Worm (Caenorhabditis elegans) whole organism, L4 larva: ENCODE measurements around the gene Y57A10C.8.
A peak's percentile ranks its signal among the peaks of the same experiment; 100 is the strongest.

Experiments
- F26F4.8 ChIP-seq: fragments of 200-800 bp; sonication (Bioruptor generic); conservative IDR thresholded peaks from 2 replicates; pipeline ENCODE4 v1.3.6; 2022; ENCODE audit warnings: missing genetic modification characterization, missing compliant biosample characterization
- R02D3.7 ChIP-seq: fragments of 150-350 bp; sonication (generic microtip); optimal IDR thresholded peaks from 3 replicates; lab custom pipeline; 2014; ENCODE audit warnings: missing biosample characterization, missing genetic modification characterization
- Y105C5A.15 ChIP-seq: fragments of 200-800 bp; sonication (Bioruptor generic); IDR thresholded peaks from 2 replicates; pipeline ENCODE4 v1.3.6; 2022; ENCODE audit warnings: missing genetic modification characterization, missing compliant biosample characterization
- aha-1 ChIP-seq: fragments of 150-350 bp; peaks from one replicate; lab custom pipeline; 2014; ENCODE audit warnings: missing biosample characterization, missing genetic modification characterization
- aly-2 ChIP-seq: sonication (generic microtip); optimal IDR thresholded peaks from 2 replicates; lab custom pipeline; 2018; ENCODE audit warnings: missing biosample characterization, missing genetic modification characterization
- ama-1 ChIP-seq: fragments of 150-350 bp; optimal IDR thresholded peaks from 2 replicates; lab custom pipeline; 2014; ENCODE audit warnings: inconsistent platforms, mixed read lengths
- ceh-62 ChIP-seq: sonication (generic microtip); optimal IDR thresholded peaks from 2 replicates; lab custom pipeline; 2017; ENCODE audit warnings: missing biosample characterization, missing genetic modification characterization
- ceh-82 ChIP-seq: sonication (generic microtip); optimal IDR thresholded peaks from 2 replicates; lab custom pipeline; 2017; ENCODE audit warnings: missing biosample characterization, missing genetic modification characterization
- ces-1 ChIP-seq: fragments of 150-350 bp; sonication (generic microtip); optimal IDR thresholded peaks from 4 replicates; lab custom pipeline; 2014; ENCODE audit warnings: missing biosample characterization, missing genetic modification reagents, missing genetic modification characterization
- daf-19 ChIP-seq: fragments of 200-800 bp; sonication (Bioruptor generic); conservative IDR thresholded peaks from 2 replicates; pipeline ENCODE4 v1.3.6; 2022; ENCODE audit warnings: missing genetic modification characterization, missing compliant biosample characterization
- daf-8 ChIP-seq: fragments of 200-800 bp; sonication (Bioruptor generic); IDR thresholded peaks from 2 replicates; pipeline ENCODE4 v1.3.6; 2022; ENCODE audit warnings: missing genetic modification characterization, missing compliant biosample characterization
- duxl-1 ChIP-seq: sonication (generic microtip); optimal IDR thresholded peaks from 2 replicates; lab custom pipeline; 2016; ENCODE audit warnings: mild to moderate bottlenecking, missing genetic modification characterization, moderate library complexity, missing compliant biosample characterization; ENCODE audit not compliant: poor library complexity
- egl-27 ChIP-seq: sonication (generic microtip); optimal IDR thresholded peaks from 3 replicates; lab custom pipeline; 2017; ENCODE audit warnings: missing biosample characterization, missing genetic modification reagents, missing genetic modification characterization
- fos-1 ChIP-seq: fragments of 150-350 bp; optimal IDR thresholded peaks from 2 replicates; lab custom pipeline; 2014; ENCODE audit warnings: missing biosample characterization, missing genetic modification characterization
- hmg-1.1 ChIP-seq: fragments of 200-800 bp; sonication (Bioruptor generic); IDR thresholded peaks from 2 replicates; pipeline ENCODE4 v1.3.6; 2022; ENCODE audit warnings: missing genetic modification reagents, missing genetic modification characterization, missing compliant biosample characterization
- jun-1 ChIP-seq: fragments of 150-350 bp; optimal IDR thresholded peaks from 2 replicates; lab custom pipeline; 2014; ENCODE audit warnings: missing biosample characterization, missing genetic modification reagents, missing genetic modification characterization
- lin-13 ChIP-seq: fragments of 150-350 bp; optimal IDR thresholded peaks from 2 replicates; lab custom pipeline; 2014; ENCODE audit warnings: missing biosample characterization, missing genetic modification reagents, missing genetic modification characterization
- lin-38 ChIP-seq: fragments of 200-800 bp; sonication (Bioruptor generic); IDR thresholded peaks from 2 replicates; pipeline ENCODE4 v1.3.6; 2022; ENCODE audit warnings: missing genetic modification reagents, missing genetic modification characterization, missing compliant biosample characterization
- mdl-1 ChIP-seq, 2 experiments: fragments of 150-350 bp in 1 of 2; sonication (generic microtip) in 1 of 2; optimal IDR thresholded peaks; 2 replicates each; lab custom pipeline; 2014 to 2017; ENCODE audit warnings: missing biosample characterization in 2 of 2, missing genetic modification characterization in 2 of 2
- mdt-29 ChIP-seq: fragments of 200-800 bp; sonication (Bioruptor generic); IDR thresholded peaks from 2 replicates; pipeline ENCODE4 v1.3.6; 2022; ENCODE audit warnings: missing genetic modification reagents, missing genetic modification characterization, missing compliant biosample characterization
- mep-1 ChIP-seq: fragments of 150-350 bp; sonication (generic microtip); optimal IDR thresholded peaks from 3 replicates; lab custom pipeline; 2014; ENCODE audit warnings: missing biosample characterization, missing genetic modification characterization
- nhr-102 ChIP-seq: sonication (generic microtip); optimal IDR thresholded peaks from 2 replicates; lab custom pipeline; 2016; ENCODE audit warnings: mild to moderate bottlenecking, missing genetic modification characterization, moderate library complexity, missing compliant biosample characterization
- nhr-25 ChIP-seq: sonication (generic microtip); optimal IDR thresholded peaks from 2 replicates; lab custom pipeline; 2017; ENCODE audit warnings: missing genetic modification characterization, mild to moderate bottlenecking, missing compliant biosample characterization, antibody characterized with exemption, moderate library complexity, borderline replicate concordance; ENCODE audit not compliant: insufficient read depth
- nhr-48 ChIP-seq: sonication (generic microtip); optimal IDR thresholded peaks from 2 replicates; lab custom pipeline; 2016; ENCODE audit warnings: mild to moderate bottlenecking, missing genetic modification characterization, missing compliant biosample characterization
- nhr-76 ChIP-seq: fragments of 150-350 bp; optimal IDR thresholded peaks from 2 replicates; lab custom pipeline; 2014; ENCODE audit warnings: missing biosample characterization, missing genetic modification characterization
- nhr-77 ChIP-seq: fragments of 150-350 bp; optimal IDR thresholded peaks from 2 replicates; lab custom pipeline; 2014; ENCODE audit warnings: missing biosample characterization, missing genetic modification characterization
- php-3 ChIP-seq: fragments of 200-800 bp; sonication (Bioruptor generic); IDR thresholded peaks from 2 replicates; pipeline ENCODE4 v1.3.6; 2022; ENCODE audit warnings: missing genetic modification reagents, missing genetic modification characterization, missing compliant biosample characterization
- set-16 ChIP-seq: fragments of 200-800 bp; sonication (Bioruptor generic); IDR thresholded peaks from 2 replicates; pipeline ENCODE4 v1.3.6; 2022; ENCODE audit warnings: missing genetic modification reagents, missing genetic modification characterization, missing compliant biosample characterization
- snpc-4 ChIP-seq: fragments of 150-350 bp; optimal IDR thresholded peaks from 2 replicates; lab custom pipeline; 2014; ENCODE audit warnings: missing biosample characterization, missing genetic modification characterization
- spr-1 ChIP-seq: sonication (generic microtip); optimal IDR thresholded peaks from 2 replicates; lab custom pipeline; 2016; ENCODE audit warnings: mild to moderate bottlenecking, missing genetic modification characterization, missing compliant biosample characterization
- spr-3 ChIP-seq: fragments of 200-800 bp; sonication (Bioruptor generic); optimal IDR thresholded peaks from 2 replicates; lab custom pipeline; 2018; ENCODE audit warnings: mild to moderate bottlenecking, missing genetic modification characterization, missing compliant biosample characterization
- tra-1 ChIP-seq: fragments of 200-800 bp; sonication (Bioruptor generic); IDR thresholded peaks from 2 replicates; pipeline ENCODE4 v1.3.6; 2022; ENCODE audit warnings: missing genetic modification reagents, missing genetic modification characterization, missing compliant biosample characterization
- vab-7 ChIP-seq: fragments of 200-800 bp; sonication (Bioruptor generic); IDR thresholded peaks from 2 replicates; pipeline ENCODE4 v1.3.6; 2022; ENCODE audit warnings: missing genetic modification reagents, missing genetic modification characterization, missing compliant biosample characterization
- zfp-3 ChIP-seq: fragments of 200-800 bp; sonication (Bioruptor generic); conservative IDR thresholded peaks from 2 replicates; pipeline ENCODE4 v1.3.6; 2022; ENCODE audit warnings: missing genetic modification reagents, missing genetic modification characterization, missing compliant biosample characterization
- zip-2 ChIP-seq: fragments of 150-350 bp; optimal IDR thresholded peaks from 2 replicates; lab custom pipeline; 2014; ENCODE audit warnings: missing biosample characterization, missing genetic modification characterization

Y57A10C.8 gene

DNA sequence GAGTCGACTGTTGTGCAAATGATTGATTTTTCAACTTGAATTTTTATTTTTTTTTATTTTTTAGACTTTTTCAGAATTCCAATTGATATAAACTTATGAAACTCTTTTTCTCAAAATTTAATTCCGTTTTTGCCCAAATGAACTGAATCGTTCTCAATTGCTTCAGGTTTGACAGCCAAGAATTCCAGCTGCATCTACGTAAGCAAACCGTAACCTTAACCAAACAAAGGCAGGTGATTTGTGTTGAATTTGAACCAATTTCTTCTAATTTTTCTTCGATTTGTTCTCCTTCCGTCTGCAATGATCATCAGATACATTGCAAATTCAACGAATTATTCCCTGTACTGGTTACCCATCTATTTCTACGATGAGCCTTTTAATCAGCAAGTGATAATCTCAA lies 20.2 kb upstream of the Y57A10C.8 start, which contains the start of gene sre-34:
Gene sre-34 (plus strand): TSS at position 301 of the 400 bp plus-strand sequence.
- TF ChIP-seq F26F4.8 (GFP tag; lab: Robert Waterston, UW): no peak
- no peak for TF ChIP-seq ama-1
- TF ChIP-seq R02D3.7 (tag; lab: Kevin White, UChicago): no peak
- TF ChIP-seq daf-19 (GFP tag; lab: Robert Waterston, UW): no peak
- no peak for TF ChIP-seq mdt-29 (GFP tag; lab: Robert Waterston, UW)
- no peak for TF ChIP-seq spr-3 (GFP tag; lab: Kevin White, UChicago)
- TF ChIP-seq nhr-77: no peak
- TF ChIP-seq spr-1 (tag; lab: Kevin White, UChicago): no peak
- no peak for TF ChIP-seq ceh-82 (tag; lab: Kevin White, UChicago)
- no peak for TF ChIP-seq zfp-3

ce11 chrII:12448241-12448640 lies 18.6 kb upstream of the Y57A10C.8 start, which contains the start of gene srh-27:
srh-27 (plus strand) TSS chrII:12448541.
- TF ChIP-seq hmg-1.1 (no peak), fos-1 (no peak), vab-7 (GFP tag; lab: Robert Waterston, UW) (no peak), set-16 (GFP tag; lab: Robert Waterston, UW) (no peak), egl-27 (tag; lab: Kevin White, UChicago) (no peak), aly-2 (tag; lab: Kevin White, UChicago) (no peak), jun-1 (tag; lab: Kevin White, UChicago) (no peak), mdl-1 (tag; optimal IDR thresholded peaks at IDR 0.05; lab: Kevin White, UChicago) (no peak), daf-8 (GFP tag; lab: Robert Waterston, UW) (no peak), lin-13 (GFP tag; lab: Kevin White, UChicago) (no peak), nhr-25 (tag; lab: Kevin White, UChicago) (no peak), php-3 (GFP tag; lab: Robert Waterston, UW) (no peak), lin-38 (no peak), zip-2 (no peak), nhr-48 (no peak), duxl-1 (tag; lab: Kevin White, UChicago) (no peak)

- peak; percentile 55 for TF ChIP-seq aha-1
- TF ChIP-seq snpc-4: no peak
These were observed 15.2 kb upstream of the Y57A10C.8 start, which contains the start of the genes W05H5.1 and pitr-6 for ce11 chrII:12444679-12445376. W05H5.1 (minus strand) TSS chrII:12444779. pitr-6 (plus strand) TSS chrII:12445326.

DNA sequence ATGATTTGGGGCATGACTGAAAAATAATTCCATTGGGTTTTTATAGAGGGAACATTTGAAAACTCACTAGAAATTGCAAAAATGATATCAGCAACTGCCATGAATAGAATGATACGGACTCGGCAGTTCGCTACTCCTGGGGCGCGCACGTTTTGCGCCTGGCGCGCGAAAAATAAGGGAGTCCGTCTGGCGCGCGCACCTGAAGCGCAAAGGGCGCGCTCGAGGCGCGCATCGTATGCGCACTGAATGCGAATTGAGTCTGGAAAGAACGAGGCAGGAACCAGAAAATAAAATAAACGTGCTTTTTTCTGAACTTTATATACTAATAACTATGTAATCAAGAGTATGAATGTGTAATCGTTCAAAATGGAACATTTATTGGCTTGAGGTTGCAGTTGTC lies 11.5 kb upstream of the Y57A10C.8 start, which contains the start of gene Y57A10C.10:
Gene Y57A10C.10 (minus strand): TSS at position 101 of the 400 bp plus-strand sequence.
- peak; percentile 12; the same call in 1 of the 2 replicates for TF ChIP-seq set-16 (GFP tag; lab: Robert Waterston, UW)

- TF ChIP-seq nhr-25 (tag; lab: Kevin White, UChicago) (no peak), jun-1 (tag; lab: Kevin White, UChicago) (no peak), ceh-62 (tag; lab: Kevin White, UChicago) (no peak), php-3 (GFP tag; lab: Robert Waterston, UW) (no peak), nhr-48 (no peak), Y105C5A.15 (GFP tag; lab: Robert Waterston, UW) (no peak), ces-1 (GFP tag; lab: Kevin White, UChicago) (no peak), aly-2 (tag; lab: Kevin White, UChicago) (no peak), lin-13 (GFP tag; lab: Kevin White, UChicago) (no peak), vab-7 (GFP tag; lab: Robert Waterston, UW) (no peak), nhr-102 (tag; lab: Kevin White, UChicago) (no peak), fos-1 (no peak), mep-1 (tag; lab: Kevin White, UChicago) (no peak), nhr-76 (tag; lab: Kevin White, UChicago) (no peak), tra-1 (GFP tag; lab: Robert Waterston, UW) (no peak)
These were observed 8.8 kb upstream of the Y57A10C.8 start, which contains the start of gene Y57A10C.9 for ce11 chrII:12438441-12438840. Y57A10C.9 (minus strand) TSS chrII:12438541.
